Worm (Caenorhabditis elegans): ENCODE measurements around the gene hpk-1.

Gene hpk-1

ce11 chrX:4216894-4217293 is at the start of gene hpk-1, which contains the start of gene F20B6.10:
Gene hpk-1 (minus strand): TSS chrX:4217290.
Gene F20B6.10 (minus strand): TSS chrX:4217196.
- TF ChIP-seq set-16 (GFP tag; IDR thresholded peaks at IDR 0.05) = peak; percentile 55
- no peak for TF ChIP-seq aly-2 (tag; optimal IDR thresholded peaks at IDR 0.05)
- TF ChIP-seq php-3 (GFP tag; IDR thresholded peaks at IDR 0.05) = 0 out of 2 replicates have a peak, but pooled peaks have one; percentile 10
- no peak for TF ChIP-seq lin-1 (GFP tag; IDR thresholded peaks at IDR 0.05)
- TF ChIP-seq nhr-42 (GFP tag; IDR thresholded peaks at IDR 0.05) = 0 out of 2 replicates have a peak, but pooled peaks have one; percentile 31
- TF ChIP-seq D1046.2 (GFP tag; IDR thresholded peaks at IDR 0.05) = 0 out of 2 replicates have a peak, but pooled peaks have one; percentile 5
- TF ChIP-seq snpc-1.2 (GFP tag; IDR thresholded peaks at IDR 0.05) = 0 out of 2 replicates have a peak, but pooled peaks have one; percentile 30

- TF ChIP-seq dmd-9 (GFP tag; IDR thresholded peaks at IDR 0.05) = no peak
- TF ChIP-seq daf-16 (GFP tag; optimal IDR thresholded peaks at IDR 0.05) = peak in 1 of 2 experiments; percentile 71
- TF ChIP-seq daf-16 (tag; optimal IDR thresholded peaks at IDR 0.05) = no peak
- peak; percentile 46 for TF ChIP-seq hlh-11 (tag; optimal IDR thresholded peaks at IDR 0.05)
- TF ChIP-seq nhr-41 (GFP tag; IDR thresholded peaks at IDR 0.05) = no peak
- TF ChIP-seq unc-62 (GFP tag; optimal IDR thresholded peaks at IDR 0.05 in 1 of 2) = peak in 1 of 2 experiments; percentile 59
- no peak for TF ChIP-seq unc-62 (tag; optimal IDR thresholded peaks at IDR 0.05)
- TF ChIP-seq hlh-30 (tag; optimal IDR thresholded peaks at IDR 0.05; ENCODE audit: insufficient read depth) = peak; percentile 84
- no peak for TF ChIP-seq T20F7.1 (GFP tag; optimal IDR thresholded peaks at IDR 0.05)
- no peak for TF ChIP-seq php-3 (GFP tag; IDR thresholded peaks at IDR 0.05)
- peak; percentile 26 for TF ChIP-seq nhr-28 (tag; optimal IDR thresholded peaks at IDR 0.05)
These were observed 49.3 kb upstream of the hpk-1 start for ce11 chrX:4266178-4266931.

ce11 chrX:4265283-4265907 is 48.3 kb upstream of the hpk-1 start, which contains the start of gene coel-1:
Gene coel-1 (plus strand): TSS chrX:4265663.
- TF ChIP-seq unc-130 (GFP tag; optimal IDR thresholded peaks at IDR 0.05) (no peak), nhr-11 (tag; optimal IDR thresholded peaks at IDR 0.05) (no peak), vab-7 (GFP tag; IDR thresholded peaks at IDR 0.05) (no peak), zfp-3 (GFP tag; conservative IDR thresholded peaks at IDR 0.05) (no peak), ceh-28 (tag; optimal IDR thresholded peaks at IDR 0.05) (no peak), madf-9 (GFP tag; conservative IDR thresholded peaks at IDR 0.05) (peak; percentile 18; the same call in 1 of the 2 replicates), set-16 (GFP tag; IDR thresholded peaks at IDR 0.05) (peak; percentile 78), ceh-62 (tag; optimal IDR thresholded peaks at IDR 0.05) (no peak), nhr-237 (tag; optimal IDR thresholded peaks at IDR 0.05) (no peak), snpc-1.2 (GFP tag; IDR thresholded peaks at IDR 0.05) (no peak), arid-1 (GFP tag; conservative IDR thresholded peaks at IDR 0.05) (no peak), ces-1 (GFP tag; optimal IDR thresholded peaks at IDR 0.05) (no peak), F26F4.8 (GFP tag; conservative IDR thresholded peaks at IDR 0.05) (no peak), F10B5.3 (tag; optimal IDR thresholded peaks at IDR 0.05) (no peak), sdz-12 (GFP tag; optimal IDR thresholded peaks at IDR 0.05) (no peak), T20F7.1 (GFP tag; optimal IDR thresholded peaks at IDR 0.05) (no peak), egl-27 (tag; optimal IDR thresholded peaks at IDR 0.05) (no peak), nhr-77 (tag; optimal IDR thresholded peaks at IDR 0.05) (no peak), ztf-7 (tag; optimal IDR thresholded peaks at IDR 0.05) (no peak), daf-12 (tag; optimal IDR thresholded peaks at IDR 0.05) (no peak), ZK337.2 (GFP tag; IDR thresholded peaks at IDR 0.05) (no peak), nhr-25 (tag; optimal IDR thresholded peaks at IDR 0.05; ENCODE audit: borderline replicate concordance, insufficient read depth) (no peak), daf-8 (GFP tag; IDR thresholded peaks at IDR 0.05) (no peak), lin-39 (tag; optimal IDR thresholded peaks at IDR 0.05) (no peak), madf-5 (GFP tag; IDR thresholded peaks at IDR 0.05) (no peak), hif-1 (tag; optimal IDR thresholded peaks at IDR 0.05) (peak in 1 of 2 experiments; percentile 4), mxl-2 (GFP tag; conservative IDR thresholded peaks at IDR 0.05) (no peak), zip-11 (GFP tag; IDR thresholded peaks at IDR 0.05) (no peak), nhr-76 (tag; optimal IDR thresholded peaks at IDR 0.05) (no peak), zag-1 (tag; optimal IDR thresholded peaks at IDR 0.05) (no peak), mxl-3 (GFP tag; optimal IDR thresholded peaks at IDR 0.05) (peak; percentile 73), Y5F2A.4 (GFP tag; optimal IDR thresholded peaks at IDR 0.05) (no peak)
